Worm (Caenorhabditis elegans) whole organism, L4/young adult: ENCODE results near the gene srx-119.

ENCODE experiments used
- W03F9.2 ChIP-seq: fragments of 150-350 bp; optimal IDR thresholded peaks from 2 replicates; lab custom pipeline; 2014; ENCODE audit warnings: missing biosample characterization, missing genetic modification characterization
- dao-5 ChIP-seq: sonication (generic microtip); optimal IDR thresholded peaks from 2 replicates; lab custom pipeline; 2016; ENCODE audit warnings: missing genotype, missing genetic modification characterization, moderate library complexity, missing compliant biosample characterization
- him-1 ChIP-seq: sonication (generic microtip); optimal IDR thresholded peaks from 2 replicates; lab custom pipeline; 2016; ENCODE audit warnings: missing genotype, missing genetic modification reagents, missing genetic modification characterization, missing compliant biosample characterization

Gene srx-119

DNA sequence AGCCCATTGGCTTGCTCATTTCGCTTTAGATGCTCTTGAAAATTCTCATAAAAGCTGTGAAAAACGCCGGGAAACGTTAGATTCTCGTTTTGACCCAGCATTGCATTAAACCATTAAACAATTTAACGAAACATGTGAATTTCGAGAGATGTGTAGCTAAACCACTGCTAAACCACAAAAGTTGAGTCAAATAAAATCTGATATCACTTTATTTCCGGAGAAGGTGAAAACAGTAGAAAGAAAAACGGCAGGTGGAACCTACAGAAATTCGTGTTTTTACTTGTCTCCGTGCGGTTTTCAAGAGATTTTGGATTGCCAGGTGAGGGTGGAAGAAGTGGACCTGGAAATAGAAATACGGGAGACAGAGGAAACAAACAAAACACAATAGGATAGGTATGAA, 16.5 kb downstream of the srx-119 start, which contains the start of gene F49C5.9:
F49C5.9 (minus strand) TSS at position 101 of the 400 bp plus-strand sequence.
- no peak for TF ChIP-seq W03F9.2 (tag; lab: Kevin White, UChicago)
- TF ChIP-seq dao-5 (tag; lab: Kevin White, UChicago): no peak
- no peak for TF ChIP-seq him-1

DNA sequence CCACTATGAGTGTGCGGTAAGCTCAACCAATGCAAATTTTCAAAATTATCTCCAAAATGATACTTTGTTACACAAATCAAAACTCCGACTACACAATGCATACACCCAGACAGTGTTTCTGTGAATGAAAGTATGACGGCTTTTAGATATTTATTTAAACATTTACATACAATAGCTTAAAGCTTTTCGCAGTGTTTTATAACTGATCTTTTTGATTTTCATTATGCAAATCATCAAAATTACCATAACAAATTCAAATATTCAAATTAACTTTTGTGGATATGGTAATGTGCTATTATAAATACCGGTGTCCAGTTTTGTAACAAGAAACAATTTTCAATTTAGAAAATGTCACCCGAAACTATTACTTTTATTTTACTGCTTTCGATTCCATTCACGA, 18.4 kb downstream of the srx-119 start, which contains the start of the genes F49C5.5 and F49C5.10:
F49C5.5 (minus strand) TSS at position 101 of the 400 bp plus-strand sequence.
F49C5.10 (plus strand) TSS at position 344 of the 400 bp plus-strand sequence.
- TF ChIP-seq dao-5 (tag; lab: Kevin White, UChicago) (no peak), W03F9.2 (tag; lab: Kevin White, UChicago) (no peak), him-1 (no peak)

DNA sequence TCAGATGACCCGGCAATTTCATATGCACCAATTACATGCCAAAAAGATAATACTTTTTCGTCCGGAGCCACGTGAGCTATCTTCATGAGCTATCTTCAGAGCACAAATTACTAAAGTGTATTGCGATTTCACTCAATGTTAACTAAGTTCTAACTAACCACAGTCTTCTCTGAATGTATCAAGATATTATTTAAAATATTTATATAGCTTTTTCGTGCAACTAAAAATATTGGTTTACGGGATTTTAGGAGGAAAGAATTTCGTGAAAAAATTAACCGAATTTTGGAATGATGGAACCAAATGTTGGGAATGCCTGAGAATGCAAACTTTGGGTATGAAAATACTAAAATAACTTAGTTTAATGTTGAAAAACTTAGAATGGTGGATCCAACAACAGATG, 19.5 kb downstream of the srx-119 start, which contains the start of gene F49C5.16:
F49C5.16 (plus strand) TSS at position 301 of the 400 bp plus-strand sequence.
- TF ChIP-seq him-1 (no peak), dao-5 (tag; lab: Kevin White, UChicago) (no peak), W03F9.2 (tag; lab: Kevin White, UChicago) (no peak)

DNA sequence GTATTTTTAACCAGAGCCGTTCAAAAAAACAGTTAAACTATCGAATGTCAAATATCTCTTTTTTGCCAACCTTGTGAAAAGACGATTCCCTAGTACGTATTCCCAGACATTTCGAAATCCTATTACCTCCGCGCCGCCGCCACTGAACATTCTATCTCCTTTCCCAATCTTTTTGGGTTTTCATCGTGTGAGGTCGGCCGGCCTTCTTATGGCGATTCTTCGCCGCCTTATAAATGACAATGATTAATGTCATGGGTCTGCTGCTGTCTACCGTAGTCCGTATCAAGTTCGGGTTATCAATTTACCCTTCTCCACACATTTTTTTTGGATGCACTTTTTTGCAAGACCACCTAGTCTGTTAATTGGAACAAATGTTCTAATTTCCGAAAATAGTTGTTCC, 21.6 kb downstream of the srx-119 start:
- TF ChIP-seq him-1 (no peak), dao-5 (tag; lab: Kevin White, UChicago) (no peak), W03F9.2 (tag; lab: Kevin White, UChicago) (no peak)

DNA sequence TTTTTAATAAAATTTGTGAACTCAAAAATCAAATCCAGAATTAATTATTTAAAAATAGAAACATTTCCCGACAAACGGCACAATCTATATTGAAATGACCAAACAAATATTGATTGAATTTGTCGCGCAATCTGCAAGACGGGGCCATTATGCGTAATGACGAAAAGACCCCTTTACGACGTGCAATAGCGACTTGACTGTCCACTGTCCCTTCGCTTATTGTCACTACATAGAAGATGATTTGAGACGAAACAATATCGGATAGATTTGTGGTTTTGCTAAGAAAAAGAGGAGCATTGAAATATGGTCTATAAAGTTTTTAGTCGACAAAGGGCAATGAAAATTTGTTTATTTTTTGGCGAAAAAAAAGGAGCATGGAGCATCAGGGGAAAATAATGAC, 22.9 kb downstream of the srx-119 start:
- TF ChIP-seq dao-5 (tag; lab: Kevin White, UChicago) (no peak), W03F9.2 (tag; lab: Kevin White, UChicago) (no peak), him-1 (no peak)

DNA sequence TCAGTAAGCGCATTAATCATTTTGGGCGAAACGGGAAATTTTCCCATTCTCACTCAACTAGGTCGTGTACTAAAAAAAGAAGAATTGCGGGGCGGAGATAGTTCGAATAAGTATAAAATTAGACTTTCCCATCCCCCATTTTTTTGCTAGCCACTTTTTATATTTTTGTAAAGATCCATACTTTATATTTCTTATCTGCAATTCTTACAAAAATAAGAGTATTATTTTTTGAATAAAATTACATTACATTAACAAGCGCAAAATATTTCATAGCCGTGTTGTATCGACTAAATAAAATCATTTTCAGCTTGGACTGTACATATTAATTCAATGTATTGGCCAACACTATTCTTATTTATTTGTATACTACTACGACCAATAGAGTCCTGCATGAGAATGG, 27.5 kb downstream of the srx-119 start, which contains the start of gene F49C5.11:
F49C5.11 (plus strand) TSS at position 301 of the 400 bp plus-strand sequence.
- TF ChIP-seq W03F9.2 (tag; lab: Kevin White, UChicago): no peak
- TF ChIP-seq dao-5 (tag; lab: Kevin White, UChicago): no peak
- no peak for TF ChIP-seq him-1

DNA sequence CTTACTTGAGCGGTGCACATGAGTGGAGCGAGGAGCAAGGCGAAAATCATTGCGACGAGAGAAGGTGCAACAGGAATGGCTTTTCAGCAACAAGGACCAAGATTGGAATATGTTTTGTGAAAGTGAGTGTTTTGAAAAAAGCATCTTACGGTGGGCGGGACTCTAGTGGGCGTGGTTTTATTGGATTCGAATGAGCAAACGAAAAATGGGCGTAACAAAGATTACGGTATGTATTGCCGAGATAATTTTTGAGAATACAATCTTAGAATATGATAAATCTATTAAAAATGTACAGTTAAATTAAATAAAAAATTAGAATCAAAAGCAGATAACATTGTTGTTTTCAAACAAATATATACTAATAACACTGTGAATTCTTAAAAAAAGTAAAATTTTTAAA, 32.2 kb downstream of the srx-119 start, which contains the start of gene F49C5.12:
F49C5.12 (minus strand) TSS at position 101 of the 400 bp plus-strand sequence.
- TF ChIP-seq dao-5 (tag; lab: Kevin White, UChicago): no peak
- TF ChIP-seq him-1: no peak
- no peak for TF ChIP-seq W03F9.2 (tag; lab: Kevin White, UChicago)

DNA sequence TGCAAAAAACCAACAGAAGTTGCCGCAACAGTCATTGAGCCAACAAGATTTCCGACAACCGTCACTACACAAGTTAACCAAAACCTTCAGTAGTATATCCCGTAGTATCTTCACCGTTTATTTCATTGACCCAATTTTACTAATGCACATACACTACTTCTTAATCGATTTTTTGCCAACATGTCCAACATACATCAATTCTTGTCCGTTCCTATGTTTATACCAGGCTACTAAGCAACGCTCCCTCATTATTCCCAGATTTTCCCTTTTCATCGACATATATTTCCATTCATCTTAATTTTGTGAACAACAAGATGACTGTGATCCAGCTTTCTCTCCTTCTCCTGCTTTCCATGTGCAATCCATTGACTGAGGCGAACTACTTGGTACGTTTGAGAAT, 37.8 kb downstream of the srx-119 start, which contains the start of gene F49C5.7:
F49C5.7 (plus strand) TSS at position 301 of the 400 bp plus-strand sequence.
- TF ChIP-seq dao-5 (tag; lab: Kevin White, UChicago) (no peak), him-1 (no peak), W03F9.2 (tag; lab: Kevin White, UChicago) (no peak)

DNA sequence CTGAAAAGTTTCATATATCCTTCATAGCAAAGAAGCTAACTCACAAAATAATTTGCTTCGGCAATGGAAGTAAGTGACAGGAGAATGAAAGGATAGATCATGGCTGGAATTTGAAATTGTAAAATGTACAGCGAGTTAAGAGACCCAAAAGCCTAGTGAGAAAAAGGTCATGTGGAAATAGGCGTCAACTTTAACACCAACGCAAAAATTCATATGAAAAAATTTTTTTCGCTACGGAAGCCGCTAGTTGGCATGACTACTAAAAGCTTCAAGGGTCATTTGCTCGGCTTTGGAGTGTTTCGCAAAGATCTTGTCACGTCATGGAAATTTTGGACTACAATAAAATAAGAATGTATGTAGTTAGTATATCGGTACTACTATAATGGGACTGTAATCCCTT, 42.5 kb downstream of the srx-119 start, which contains the start of gene Y38E10A.1:
Y38E10A.1 (minus strand) TSS at position 101 of the 400 bp plus-strand sequence.
- no peak for TF ChIP-seq W03F9.2 (tag; lab: Kevin White, UChicago)
- no peak for TF ChIP-seq dao-5 (tag; lab: Kevin White, UChicago)

DNA sequence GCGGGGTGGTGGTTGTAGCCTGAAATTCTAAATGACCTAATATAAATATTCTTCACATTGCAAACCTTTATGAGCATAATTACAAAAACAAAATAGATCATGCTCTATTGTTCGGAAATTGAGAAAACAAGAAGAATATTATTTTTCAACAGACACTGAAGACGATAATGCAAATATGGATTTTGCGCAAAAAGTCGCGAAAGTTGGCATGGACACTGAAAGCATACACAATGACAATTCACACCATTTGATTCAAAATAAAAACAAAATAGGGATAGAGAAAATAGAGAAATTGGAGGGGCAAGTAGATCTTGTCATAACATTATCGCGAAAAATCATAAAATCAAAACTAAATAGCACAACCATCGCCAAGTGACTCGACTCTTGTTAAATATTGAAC, 44.7 kb downstream of the srx-119 start, which contains the start of gene Y38E10A.35:
Y38E10A.35 (minus strand) TSS at position 101 of the 400 bp plus-strand sequence.
- TF ChIP-seq dao-5 (tag; lab: Kevin White, UChicago): no peak
- TF ChIP-seq him-1: no peak
- TF ChIP-seq W03F9.2 (tag; lab: Kevin White, UChicago): no peak

DNA sequence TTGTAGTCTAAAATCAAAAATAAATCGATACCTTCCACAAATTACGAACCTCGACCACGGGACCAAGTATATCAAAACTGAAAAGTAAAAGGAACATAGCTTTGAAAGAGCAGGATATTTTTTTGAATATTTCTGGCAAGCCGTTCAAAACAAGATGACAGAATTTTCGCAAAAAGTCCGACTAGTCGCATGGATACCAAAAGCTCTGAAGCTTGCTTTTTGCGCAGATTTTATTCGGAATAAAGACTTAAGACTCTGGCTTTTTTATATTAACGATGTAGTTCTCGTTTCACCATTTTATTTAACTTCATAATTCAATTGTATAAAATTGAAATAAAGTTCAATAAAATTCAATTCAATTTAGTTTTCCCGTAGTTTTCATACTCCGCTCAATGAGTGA, 45.5 kb downstream of the srx-119 start, which contains the start of gene Y38E10A.2:
Y38E10A.2 (minus strand) TSS at position 101 of the 400 bp plus-strand sequence.
- TF ChIP-seq dao-5 (tag; lab: Kevin White, UChicago): no peak
- no peak for TF ChIP-seq W03F9.2 (tag; lab: Kevin White, UChicago)
- TF ChIP-seq him-1: no peak

DNA sequence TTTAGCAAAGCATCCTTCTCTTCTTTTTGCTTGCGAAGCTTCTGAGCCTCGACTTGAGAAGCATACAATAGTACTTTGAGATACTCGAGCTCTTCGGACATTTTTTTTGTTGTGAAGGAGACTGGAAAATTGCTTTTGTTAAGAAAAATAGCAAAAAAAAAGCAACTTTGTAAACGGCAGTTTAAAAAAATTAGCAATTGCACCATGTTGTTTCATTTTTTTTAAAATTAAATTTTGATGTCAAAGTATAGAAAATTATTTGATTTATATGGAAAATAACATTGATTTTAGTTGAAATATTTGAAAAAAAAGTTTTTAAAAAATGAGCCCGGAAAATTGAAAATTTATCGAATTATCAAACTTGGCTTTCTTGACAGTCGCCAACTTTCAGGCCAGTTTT, 46.6 kb downstream of the srx-119 start, which contains the start of gene Y38E10A.3:
Y38E10A.3 (minus strand) TSS at position 101 of the 400 bp plus-strand sequence.
- no peak for TF ChIP-seq dao-5 (tag; lab: Kevin White, UChicago)
- no peak for TF ChIP-seq W03F9.2 (tag; lab: Kevin White, UChicago)
- TF ChIP-seq him-1: no peak

DNA sequence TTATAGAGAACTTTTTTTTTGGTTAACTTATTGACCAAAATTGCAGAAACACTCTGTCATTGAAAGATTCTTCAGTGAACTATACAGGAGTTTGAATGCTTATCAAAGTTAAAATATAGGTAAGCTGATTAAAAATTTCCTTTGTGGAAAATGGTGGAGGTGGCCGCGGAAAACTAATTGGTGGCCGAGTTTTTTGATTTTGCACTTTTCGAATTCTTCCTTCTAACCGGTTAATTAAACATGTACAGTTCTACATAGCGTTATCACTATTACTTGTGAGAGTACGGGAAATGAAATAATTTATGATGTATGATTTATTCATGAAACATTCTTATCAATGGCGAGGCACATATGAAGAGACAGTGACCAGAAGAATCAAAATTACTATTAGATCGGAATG, 49.7 kb downstream of the srx-119 start, which contains the start of gene clec-8:
clec-8 (minus strand) TSS at position 308 of the 400 bp plus-strand sequence.
- TF ChIP-seq him-1 (no peak), dao-5 (tag; lab: Kevin White, UChicago) (no peak), W03F9.2 (tag; lab: Kevin White, UChicago) (no peak)
